Worm (Caenorhabditis elegans): Measurements from ENCODE around the gene osta-3.

Gene osta-3

DNA sequence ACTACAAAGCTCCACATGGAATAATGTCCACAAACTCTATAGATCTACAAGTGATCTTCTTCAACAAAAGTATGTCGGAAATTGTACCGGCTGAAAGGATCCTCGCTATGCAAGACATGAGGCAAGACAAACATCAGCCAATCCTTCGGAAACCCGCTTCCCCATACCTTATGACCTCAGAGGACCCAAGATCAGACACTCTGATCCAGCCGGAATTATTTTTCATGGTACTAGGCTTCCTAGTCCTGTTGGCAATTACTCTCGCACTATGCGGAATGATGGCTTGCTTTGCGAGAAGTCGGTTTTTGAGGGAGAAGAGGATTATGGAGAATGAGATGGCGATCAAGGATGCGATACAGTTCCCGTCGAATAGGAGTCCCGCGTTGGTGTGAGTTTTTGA lies 37.6 kb downstream of the osta-3 start:
- no peak for TF ChIP-seq unc-62 (GFP tag; optimal IDR thresholded peaks at IDR 0.05)

DNA sequence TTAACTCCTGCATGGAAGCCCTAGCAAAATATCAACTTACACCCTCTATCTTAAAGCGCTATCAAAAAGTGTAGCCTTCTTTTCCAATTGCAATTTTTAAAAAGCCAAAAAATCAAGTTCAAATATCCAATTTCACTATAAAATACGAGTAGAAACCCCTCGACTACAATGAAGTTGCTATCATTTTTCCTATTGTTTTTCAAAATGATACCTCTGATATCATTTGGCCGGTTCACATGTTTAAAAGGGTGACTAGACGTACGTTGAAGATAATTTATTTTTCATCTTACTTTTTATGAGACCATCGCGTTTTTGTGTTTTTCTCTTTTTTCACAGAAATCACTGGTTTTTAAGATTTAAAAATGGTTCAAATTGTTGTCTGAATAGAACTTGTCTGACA lies 39.2 kb downstream of the osta-3 start, which contains the start of gene R05H10.1:
Gene R05H10.1, plus strand, starts transcription at position 334 of the 400 bp plus-strand sequence.
- no peak for TF ChIP-seq unc-62 (GFP tag; optimal IDR thresholded peaks at IDR 0.05)

DNA sequence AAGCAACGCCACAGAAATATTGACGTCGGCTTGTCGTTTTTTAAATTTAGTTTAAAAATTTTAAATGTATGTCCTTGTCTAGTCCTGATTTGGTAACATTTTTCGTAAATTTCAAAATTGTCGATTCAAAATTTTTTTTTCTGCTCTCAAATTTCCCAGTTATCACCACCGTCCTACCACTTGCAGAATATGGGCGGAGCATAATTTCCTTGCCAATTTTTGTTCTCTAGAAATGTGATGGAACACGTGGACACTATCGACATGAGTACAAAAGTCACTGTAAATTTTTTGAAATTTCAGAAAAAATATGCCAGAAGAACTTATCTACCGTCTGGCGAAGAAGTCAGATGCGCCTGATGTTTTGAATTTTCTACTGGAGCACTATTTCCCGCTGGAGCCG lies 42.9 kb downstream of the osta-3 start, which contains the start of gene R05H10.7:
Gene R05H10.7, plus strand, starts transcription at position 301 of the 400 bp plus-strand sequence.
- TF ChIP-seq unc-62 (GFP tag; optimal IDR thresholded peaks at IDR 0.05), result no peak

DNA sequence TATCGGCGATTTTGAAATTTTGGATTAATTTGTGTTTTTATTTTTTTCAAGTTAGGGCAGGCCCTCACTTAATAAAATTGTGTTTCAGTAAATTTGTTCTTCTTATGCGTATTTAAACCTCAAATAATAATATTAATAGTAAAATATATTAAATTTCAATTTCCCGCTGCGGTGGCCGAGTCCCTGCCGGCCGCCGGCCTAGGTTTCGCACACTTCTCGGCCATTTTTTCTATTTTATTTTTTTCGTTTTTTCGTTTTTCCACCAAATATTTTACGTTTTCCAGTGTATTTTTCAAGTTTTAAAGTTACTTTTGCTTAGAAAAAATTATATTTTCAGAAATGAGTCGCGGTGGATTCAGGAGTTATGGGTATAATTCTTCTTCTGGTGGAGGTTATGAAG lies 44.6 kb downstream of the osta-3 start, which contains the start of gene rbm-28:
Gene rbm-28, plus strand, starts transcription at position 338 of the 400 bp plus-strand sequence.
- TF ChIP-seq unc-62 (GFP tag; optimal IDR thresholded peaks at IDR 0.05), result no peak

Data from whole organism, dauer.